Fruit fly (Drosophila melanogaster): ENCODE measurements around the gene CG44838.

The CG44838 gene

DNA sequence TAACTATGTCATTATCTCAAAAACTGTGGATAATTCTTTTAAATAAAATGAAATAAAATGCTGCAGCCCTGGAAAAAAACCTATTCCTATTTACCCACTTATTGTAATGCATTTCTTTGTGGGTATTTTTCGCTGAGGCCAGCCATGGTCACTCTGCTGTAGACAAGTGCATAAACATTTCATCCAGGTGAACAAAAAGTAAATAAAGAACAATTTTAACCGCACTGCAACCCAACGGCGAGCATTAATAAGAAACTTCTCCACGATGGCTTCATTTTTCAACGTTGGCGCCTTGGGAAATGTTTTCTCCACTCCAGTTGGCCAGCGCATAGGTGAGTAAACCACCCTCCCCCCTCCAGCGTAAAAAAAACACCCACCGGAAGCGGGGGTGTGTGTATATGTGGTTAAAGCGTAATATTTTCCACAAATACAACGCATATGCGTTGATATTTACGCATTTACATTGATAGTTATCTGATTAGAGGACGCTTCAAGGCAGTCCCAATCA is 14.1 kb upstream of the CG44838 start, which contains the start of gene CG3529:
Gene CG3529, plus strand, starts transcription at position 134 of the 508 bp plus-strand sequence.
- TF ChIP-seq fd96Ca (GFP tag; IDR thresholded peaks at IDR 0.05) (no peak), Pif1B (GFP tag; optimal IDR thresholded peaks at IDR 0.05) (no peak), CG17806 (tag; optimal IDR thresholded peaks at IDR 0.05) (no peak), CG10348 (GFP tag; IDR thresholded peaks at IDR 0.05) (no peak), D1 (tag; optimal IDR thresholded peaks at IDR 0.05) (no peak), CG12605 (GFP tag; IDR thresholded peaks at IDR 0.05) (no peak), CG8301 (tag; optimal IDR thresholded peaks at IDR 0.05) (no peak), CG4496 (GFP tag; IDR thresholded peaks at IDR 0.05) (no peak), CG13204 (GFP tag; optimal IDR thresholded peaks at IDR 0.05) (no peak), CG9948 (tag; optimal IDR thresholded peaks at IDR 0.05) (no peak), EcR (GFP tag; optimal IDR thresholded peaks at IDR 0.05) (peak; percentile 29), CG32121 (GFP tag; IDR thresholded peaks at IDR 0.05) (0 out of 2 replicates have a peak, but pooled peaks have one; percentile 22), CG8159 (tag; optimal IDR thresholded peaks at IDR 0.05) (no peak), Snoo (tag; optimal IDR thresholded peaks at IDR 0.05) (no peak), Ets98B (GFP tag; IDR thresholded peaks at IDR 0.05) (0 out of 2 replicates have a peak, but pooled peaks have one; percentile 15), rn (GFP tag; IDR thresholded peaks at IDR 0.05) (no peak), gl (tag; optimal IDR thresholded peaks at IDR 0.05) (no peak), Pif1A (GFP tag; optimal IDR thresholded peaks at IDR 0.05) (no peak), CG14655 (GFP tag; optimal IDR thresholded peaks at IDR 0.05) (no peak), CG15710 (tag; optimal IDR thresholded peaks at IDR 0.05) (peak; percentile 33), CG34367 (tag; optimal IDR thresholded peaks at IDR 0.05) (no peak)

dm6 chr3L:9447239-9447777 is 13.5 kb upstream of the CG44838 start:
- peak; percentile 23; the same call in 1 of the 2 replicates for TF ChIP-seq CG12605 (GFP tag; IDR thresholded peaks at IDR 0.05)
- TF ChIP-seq CG32121 (GFP tag; IDR thresholded peaks at IDR 0.05) = 0 out of 2 replicates have a peak, but pooled peaks have one; percentile 7
- TF ChIP-seq gl (tag; optimal IDR thresholded peaks at IDR 0.05) = no peak
- no peak for TF ChIP-seq CG8159 (tag; optimal IDR thresholded peaks at IDR 0.05)
- no peak for TF ChIP-seq Snoo (tag; optimal IDR thresholded peaks at IDR 0.05)
- TF ChIP-seq D1 (tag; optimal IDR thresholded peaks at IDR 0.05) = no peak
- TF ChIP-seq CG13204 (GFP tag; optimal IDR thresholded peaks at IDR 0.05) = no peak
- TF ChIP-seq Pif1A (GFP tag; optimal IDR thresholded peaks at IDR 0.05) = no peak
- TF ChIP-seq CG34367 (tag; optimal IDR thresholded peaks at IDR 0.05) = no peak
- no peak for TF ChIP-seq rn (GFP tag; IDR thresholded peaks at IDR 0.05)
- TF ChIP-seq CG4496 (GFP tag; IDR thresholded peaks at IDR 0.05) = 0 out of 3 replicates have a peak, but pooled peaks have one; percentile 37
- TF ChIP-seq CG8301 (tag; optimal IDR thresholded peaks at IDR 0.05) = no peak
- no peak for TF ChIP-seq CG14655 (GFP tag; optimal IDR thresholded peaks at IDR 0.05)
- no peak for TF ChIP-seq CG10348 (GFP tag; IDR thresholded peaks at IDR 0.05)
- peak; percentile 5; the same call in 1 of the 2 replicates for TF ChIP-seq Ets98B (GFP tag; IDR thresholded peaks at IDR 0.05)
- no peak for TF ChIP-seq CG9948 (tag; optimal IDR thresholded peaks at IDR 0.05)
- 0 out of 3 replicates have a peak, but pooled peaks have one; percentile 27 for TF ChIP-seq fd96Ca (GFP tag; IDR thresholded peaks at IDR 0.05)
- no peak for TF ChIP-seq Pif1B (GFP tag; optimal IDR thresholded peaks at IDR 0.05)
- TF ChIP-seq CG17806 (tag; optimal IDR thresholded peaks at IDR 0.05) = no peak
- TF ChIP-seq CG15710 (tag; optimal IDR thresholded peaks at IDR 0.05) = no peak
- no peak for TF ChIP-seq EcR (GFP tag; optimal IDR thresholded peaks at IDR 0.05)

DNA sequence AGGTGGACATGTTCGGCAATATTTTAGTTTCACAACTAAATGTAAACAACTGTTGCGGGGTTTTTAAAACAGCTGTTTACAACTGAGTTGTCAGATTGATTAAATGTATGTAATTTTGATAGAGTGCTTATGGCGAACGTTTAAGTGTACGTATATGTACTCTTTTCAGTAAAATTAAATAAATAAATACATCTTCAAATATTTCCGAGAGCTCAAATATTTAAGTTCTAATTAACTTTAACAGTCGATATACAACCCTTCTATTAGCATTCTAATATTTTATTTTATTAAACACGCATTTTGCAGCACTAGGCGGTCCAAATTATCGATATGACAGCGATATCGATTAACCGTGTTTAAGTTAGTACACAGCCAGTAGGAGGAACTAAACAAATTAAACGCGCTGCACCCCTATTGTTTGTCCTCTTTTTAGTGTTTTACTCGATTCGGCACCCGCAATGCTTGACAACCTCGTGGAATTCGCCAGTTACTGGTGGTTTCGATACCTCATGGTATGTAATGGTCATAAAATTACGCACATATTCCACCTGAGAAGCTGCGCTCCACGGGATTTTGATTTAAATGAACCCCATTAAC is 9.2 kb upstream of the CG44838 start, which contains the start of the genes CG3448 and ghi:
Gene CG3448, minus strand, starts transcription at position 51 of the 597 bp plus-strand sequence.
Gene ghi, plus strand, starts transcription at position 355 of the 597 bp plus-strand sequence.
- TF ChIP-seq CG8159 (tag; optimal IDR thresholded peaks at IDR 0.05) (peak; percentile 67), Pif1B (GFP tag; optimal IDR thresholded peaks at IDR 0.05) (peak; percentile 50), Pif1A (GFP tag; optimal IDR thresholded peaks at IDR 0.05) (peak; percentile 62), rn (GFP tag; IDR thresholded peaks at IDR 0.05) (0 out of 2 replicates have a peak, but pooled peaks have one; percentile 11), CG14655 (GFP tag; optimal IDR thresholded peaks at IDR 0.05) (no peak), CG9948 (tag; optimal IDR thresholded peaks at IDR 0.05) (peak; percentile 44), EcR (GFP tag; optimal IDR thresholded peaks at IDR 0.05) (no peak), gl (tag; optimal IDR thresholded peaks at IDR 0.05) (peak; percentile 22), Snoo (tag; optimal IDR thresholded peaks at IDR 0.05) (peak; percentile 46), CG8301 (tag; optimal IDR thresholded peaks at IDR 0.05) (peak; percentile 45), CG12605 (GFP tag; IDR thresholded peaks at IDR 0.05) (no peak), CG13204 (GFP tag; optimal IDR thresholded peaks at IDR 0.05) (no peak), Ets98B (GFP tag; IDR thresholded peaks at IDR 0.05) (peak; percentile 51), CG10348 (GFP tag; IDR thresholded peaks at IDR 0.05) (no peak), CG4496 (GFP tag; IDR thresholded peaks at IDR 0.05) (peak; percentile 68; the same call in 2 of the 3 replicates), D1 (tag; optimal IDR thresholded peaks at IDR 0.05) (no peak), CG17806 (tag; optimal IDR thresholded peaks at IDR 0.05) (peak; percentile 52), CG15710 (tag; optimal IDR thresholded peaks at IDR 0.05) (peak; percentile 20), CG32121 (GFP tag; IDR thresholded peaks at IDR 0.05) (peak; percentile 51; the same call in 1 of the 2 replicates), CG34367 (tag; optimal IDR thresholded peaks at IDR 0.05) (no peak), fd96Ca (GFP tag; IDR thresholded peaks at IDR 0.05) (no peak)

DNA sequence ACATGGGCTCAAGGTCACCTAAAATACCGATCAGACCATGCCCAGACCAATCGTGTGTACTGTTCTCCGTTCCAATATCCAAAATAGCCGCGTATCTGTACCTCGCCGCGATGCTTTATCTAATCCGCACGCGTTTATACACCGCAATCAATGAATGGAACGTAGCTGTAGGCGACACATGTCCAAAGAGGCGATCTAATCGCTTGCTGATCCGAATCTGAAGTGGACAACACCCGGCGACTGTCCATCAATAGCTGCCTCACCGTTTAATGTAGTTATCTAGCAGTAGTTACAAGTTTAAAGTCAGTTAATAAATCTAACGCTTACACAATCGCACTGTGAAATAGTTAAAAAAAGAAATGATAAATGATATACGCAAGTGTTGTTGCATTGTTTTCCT is 8.4 kb upstream of the CG44838 start:
- TF ChIP-seq CG9948 (tag; optimal IDR thresholded peaks at IDR 0.05) (no peak), CG4496 (GFP tag; IDR thresholded peaks at IDR 0.05) (0 out of 3 replicates have a peak, but pooled peaks have one; percentile 6), fd96Ca (GFP tag; IDR thresholded peaks at IDR 0.05) (no peak), CG8159 (tag; optimal IDR thresholded peaks at IDR 0.05) (no peak), CG15710 (tag; optimal IDR thresholded peaks at IDR 0.05) (no peak), CG34367 (tag; optimal IDR thresholded peaks at IDR 0.05) (no peak)
